Fruit fly (Drosophila melanogaster) whole organism, adult: Measurements from ENCODE around the gene Takl2.

Source experiments
- CG14711 ChIP-seq: fragments of 200-800 bp; sonication (Bioruptor generic); optimal IDR thresholded peaks from 2 replicates; lab custom pipeline; 2018; ENCODE audit warnings: missing biosample characterization, mild to moderate bottlenecking, missing genetic modification characterization, moderate library complexity
- CG1620 ChIP-seq: fragments of 200-800 bp; sonication (Bioruptor generic); optimal IDR thresholded peaks from 2 replicates; lab custom pipeline; 2016; ENCODE audit warnings: missing biosample characterization, missing genetic modification characterization
- CG7045 ChIP-seq: fragments of 200-800 bp; sonication (Bioruptor generic); optimal IDR thresholded peaks from 2 replicates; lab custom pipeline; 2017; ENCODE audit warnings: missing biosample characterization, mild to moderate bottlenecking, missing genetic modification characterization
- Clk ChIP-seq: fragments of 200-800 bp; sonication (Bioruptor generic); optimal IDR thresholded peaks from 2 replicates; lab custom pipeline; 2017; ENCODE audit warnings: missing biosample characterization, missing genetic modification characterization
- Crg-1 ChIP-seq: fragments of 200-800 bp; sonication (Bioruptor generic); optimal IDR thresholded peaks from 2 replicates; lab custom pipeline; 2016; ENCODE audit warnings: missing biosample characterization, missing genetic modification characterization
- Hr96 ChIP-seq: fragments of 200-800 bp; sonication (Bioruptor generic); optimal IDR thresholded peaks from 2 replicates; lab custom pipeline; 2016; ENCODE audit warnings: missing biosample characterization, missing genetic modification characterization
- Mnt ChIP-seq: fragments of 200-800 bp; sonication (Bioruptor generic); optimal IDR thresholded peaks from 2 replicates; lab custom pipeline; 2016; ENCODE audit warnings: missing biosample characterization, mild to moderate bottlenecking, missing genetic modification characterization
- bab1 ChIP-seq: fragments of 200-800 bp; sonication (Bioruptor generic); optimal IDR thresholded peaks from 3 replicates; lab custom pipeline; 2019; ENCODE audit warnings: missing biosample characterization, mild to moderate bottlenecking, missing genetic modification characterization, moderate library complexity
- cic ChIP-seq: fragments of 200-800 bp; sonication (Bioruptor generic); optimal IDR thresholded peaks from 2 replicates; lab custom pipeline; 2017; ENCODE audit warnings: missing biosample characterization, mild to moderate bottlenecking, missing genetic modification characterization, moderate library complexity
- kay ChIP-seq: fragments of 200-800 bp; sonication (Bioruptor generic); peaks from one replicate; lab custom pipeline; 2016; ENCODE audit warnings: missing biosample characterization, missing genetic modification characterization, borderline replicate concordance
- ovo ChIP-seq: fragments of 200-800 bp; sonication (Bioruptor generic); optimal IDR thresholded peaks from 2 replicates; lab custom pipeline; 2016; ENCODE audit warnings: missing biosample characterization, missing genetic modification characterization
- tj ChIP-seq: fragments of 200-800 bp; sonication (Bioruptor generic); optimal IDR thresholded peaks from 3 replicates; lab custom pipeline; 2017; ENCODE audit warnings: missing biosample characterization, mild to moderate bottlenecking, missing genetic modification characterization, moderate library complexity

dm6 chr3R:22748956-22749355 is 15.3 kb upstream of the Takl2 start, which contains the start of gene CG31139:
- no peak for TF ChIP-seq CG14711 (tag; lab: Kevin White, UChicago)
- no peak for TF ChIP-seq CG1620 (GFP tag; lab: Kevin White, UChicago)
- no peak for TF ChIP-seq Clk (GFP tag; lab: Kevin White, UChicago)
- no peak for TF ChIP-seq bab1
- TF ChIP-seq kay (GFP tag; lab: Kevin White, UChicago) = no peak
- TF ChIP-seq Mnt (GFP tag; lab: Kevin White, UChicago) = no peak
- no peak for TF ChIP-seq Crg-1
- TF ChIP-seq CG7045 (GFP tag; lab: Kevin White, UChicago) = no peak
- no peak for TF ChIP-seq Hr96
- TF ChIP-seq cic (GFP tag; lab: Kevin White, UChicago) = no peak
- no peak for TF ChIP-seq tj
- no peak for TF ChIP-seq ovo (GFP tag; lab: Kevin White, UChicago)
